Fruit fly (Drosophila melanogaster) whole organism, prepupa: ENCODE results near the gene CG13896.
A peak's percentile ranks its signal among the peaks of the same experiment; 100 is the strongest.

Experiments used
- CG10631 ChIP-seq: fragments of 200-800 bp; sonication (Bioruptor generic); optimal IDR thresholded peaks from 2 replicates; lab custom pipeline; 2016; ENCODE audit warnings: missing biosample characterization, missing genetic modification characterization
- CG10669 ChIP-seq: fragments of 200-800 bp; sonication (Bioruptor generic); optimal IDR thresholded peaks from 3 replicates; lab custom pipeline; 2018; ENCODE audit warnings: missing biosample characterization, mild to moderate bottlenecking, missing genetic modification characterization, moderate library complexity
- CG11294 ChIP-seq: fragments of 200-800 bp; sonication (Bioruptor generic); IDR thresholded peaks from 2 replicates; pipeline ENCODE4 v1.3.6; 2022; ENCODE audit warnings: missing biosample characterization, missing genetic modification characterization
- CG11762 ChIP-seq: fragments of 200-800 bp; sonication (Bioruptor generic); optimal IDR thresholded peaks from 3 replicates; lab custom pipeline; 2016; ENCODE audit warnings: missing biosample characterization, missing genetic modification characterization; ENCODE audit not compliant: insufficient read depth
- CG15336 ChIP-seq: fragments of 200-800 bp; sonication (Bioruptor generic); IDR thresholded peaks from 2 replicates; pipeline ENCODE4 v1.3.6; 2022; ENCODE audit warnings: missing biosample characterization, missing genetic modification characterization
- CG1621 ChIP-seq: fragments of 200-800 bp; sonication (Bioruptor generic); optimal IDR thresholded peaks from 3 replicates; lab custom pipeline; 2018; ENCODE audit warnings: missing biosample characterization, mild to moderate bottlenecking, missing genetic modification characterization
- CG16779 ChIP-seq: fragments of 200-800 bp; sonication (Bioruptor generic); optimal IDR thresholded peaks from 3 replicates; lab custom pipeline; 2017; ENCODE audit warnings: missing biosample characterization, mild to moderate bottlenecking, missing genetic modification characterization
- CG31627 ChIP-seq: fragments of 200-800 bp; sonication (Bioruptor generic); optimal IDR thresholded peaks from 3 replicates; lab custom pipeline; 2016; ENCODE audit warnings: missing biosample characterization, missing genetic modification characterization
- CG32006 ChIP-seq: fragments of 200-800 bp; sonication (Bioruptor generic); optimal IDR thresholded peaks from 3 replicates; lab custom pipeline; 2017; ENCODE audit warnings: missing biosample characterization, mild to moderate bottlenecking, missing genetic modification characterization
- CG34406 ChIP-seq: fragments of 200-800 bp; sonication (Bioruptor generic); optimal IDR thresholded peaks from 3 replicates; lab custom pipeline; 2016; ENCODE audit warnings: missing biosample characterization, missing genetic modification characterization
- CG3919 ChIP-seq: fragments of 200-800 bp; sonication (Bioruptor generic); optimal IDR thresholded peaks from 3 replicates; lab custom pipeline; 2016; ENCODE audit warnings: missing biosample characterization, missing genetic modification characterization
- CG4318 ChIP-seq: fragments of 200-800 bp; sonication (Bioruptor generic); optimal IDR thresholded peaks from 3 replicates; lab custom pipeline; 2017; ENCODE audit warnings: missing biosample characterization, mild to moderate bottlenecking, missing genetic modification characterization
- CG6163 ChIP-seq: fragments of 200-800 bp; sonication (Bioruptor generic); IDR thresholded peaks from 3 replicates; pipeline ENCODE4 v1.3.6; 2022; ENCODE audit warnings: missing biosample characterization, missing genetic modification characterization
- CG6792 ChIP-seq: fragments of 200-800 bp; sonication (Bioruptor generic); optimal IDR thresholded peaks from 3 replicates; lab custom pipeline; 2016; ENCODE audit warnings: missing biosample characterization, missing genetic modification characterization
- CG6854 ChIP-seq: fragments of 200-800 bp; sonication (Bioruptor generic); optimal IDR thresholded peaks from 2 replicates; lab custom pipeline; 2017; ENCODE audit warnings: missing biosample characterization, mild to moderate bottlenecking, missing genetic modification characterization
- CG7368 ChIP-seq: fragments of 200-800 bp; sonication (Bioruptor generic); optimal IDR thresholded peaks from 3 replicates; lab custom pipeline; 2016; ENCODE audit warnings: missing biosample characterization, missing genetic modification characterization
- CG8119 ChIP-seq: fragments of 200-800 bp; sonication (Bioruptor generic); IDR thresholded peaks from 3 replicates; pipeline ENCODE4 v1.3.6; 2022; ENCODE audit warnings: missing biosample characterization, missing genetic modification characterization
- CG8319 ChIP-seq: fragments of 200-800 bp; sonication (Bioruptor generic); optimal IDR thresholded peaks from 3 replicates; lab custom pipeline; 2016; ENCODE audit warnings: missing biosample characterization, missing genetic modification characterization
- CG8632 ChIP-seq: fragments of 200-800 bp; sonication (Bioruptor generic); optimal IDR thresholded peaks from 3 replicates; lab custom pipeline; 2016; ENCODE audit warnings: missing biosample characterization, missing genetic modification characterization
- CG9139 ChIP-seq: fragments of 200-800 bp; sonication (Bioruptor generic); optimal IDR thresholded peaks from 3 replicates; lab custom pipeline; 2017; ENCODE audit warnings: missing biosample characterization, mild to moderate bottlenecking, missing genetic modification characterization
- Eip75B ChIP-seq: fragments of 200-800 bp; sonication (Bioruptor generic); optimal IDR thresholded peaks from 3 replicates; lab custom pipeline; 2016; ENCODE audit warnings: missing biosample characterization, missing genetic modification characterization
- Eip78C ChIP-seq: fragments of 200-800 bp; sonication (Bioruptor generic); peaks from one replicate; lab custom pipeline; 2016; ENCODE audit warnings: missing biosample characterization, missing genetic modification characterization
- Eip93F ChIP-seq: fragments of 200-800 bp; sonication (Bioruptor generic); optimal IDR thresholded peaks from 2 replicates; lab custom pipeline; 2016; ENCODE audit warnings: missing biosample characterization, mild to moderate bottlenecking, missing genetic modification characterization
- Ets21C ChIP-seq: fragments of 200-800 bp; sonication (Bioruptor generic); optimal IDR thresholded peaks from 3 replicates; lab custom pipeline; 2016; ENCODE audit warnings: missing biosample characterization, missing genetic modification characterization
- Ets96B ChIP-seq: fragments of 200-800 bp; optimal IDR thresholded peaks from 2 replicates; lab custom pipeline; 2019; ENCODE audit warnings: missing biosample characterization, mild to moderate bottlenecking, missing genetic modification characterization, moderate library complexity
- Gug ChIP-seq: fragments of 200-800 bp; sonication (Bioruptor generic); IDR thresholded peaks from 2 replicates; pipeline ENCODE4 v1.3.6; 2022; ENCODE audit warnings: missing biosample characterization, missing genetic modification characterization
- Hr39 ChIP-seq: fragments of 200-800 bp; sonication (Bioruptor generic); optimal IDR thresholded peaks from 2 replicates; lab custom pipeline; 2016; ENCODE audit warnings: missing biosample characterization, missing genetic modification characterization
- Hr4 ChIP-seq: fragments of 200-800 bp; sonication (Bioruptor generic); optimal IDR thresholded peaks from 3 replicates; lab custom pipeline; 2016; ENCODE audit warnings: missing biosample characterization, missing genetic modification characterization
- Lpt ChIP-seq: fragments of 200-800 bp; sonication (Bioruptor generic); optimal IDR thresholded peaks from 3 replicates; lab custom pipeline; 2016; ENCODE audit warnings: missing biosample characterization, missing genetic modification characterization
- Met ChIP-seq: fragments of 200-800 bp; sonication (Bioruptor generic); optimal IDR thresholded peaks from 3 replicates; lab custom pipeline; 2016; ENCODE audit warnings: missing biosample characterization, missing genetic modification characterization
- OdsH ChIP-seq: fragments of 200-800 bp; sonication (Bioruptor generic); optimal IDR thresholded peaks from 3 replicates; lab custom pipeline; 2016; ENCODE audit warnings: missing biosample characterization, missing genetic modification characterization
- Sox14 ChIP-seq: fragments of 200-800 bp; sonication (Bioruptor generic); optimal IDR thresholded peaks from 3 replicates; lab custom pipeline; 2016; ENCODE audit warnings: missing biosample characterization, missing genetic modification characterization
- Sox15 ChIP-seq: fragments of 200-800 bp; sonication (Bioruptor generic); optimal IDR thresholded peaks from 3 replicates; lab custom pipeline; 2016; ENCODE audit warnings: missing biosample characterization, missing genetic modification characterization
- cyc ChIP-seq: fragments of 200-800 bp; sonication (Bioruptor generic); optimal IDR thresholded peaks from 3 replicates; lab custom pipeline; 2016; ENCODE audit warnings: missing biosample characterization, missing genetic modification characterization
- dac ChIP-seq: fragments of 200-800 bp; sonication (Bioruptor generic); optimal IDR thresholded peaks from 2 replicates; lab custom pipeline; 2017; ENCODE audit warnings: missing biosample characterization, mild to moderate bottlenecking, missing genetic modification characterization
- dsx ChIP-seq: fragments of 200-800 bp; optimal IDR thresholded peaks from 3 replicates; lab custom pipeline; 2019; ENCODE audit warnings: missing biosample characterization, mild to moderate bottlenecking, missing genetic modification characterization, moderate library complexity; ENCODE audit not compliant: poor library complexity, severe bottlenecking
- eg ChIP-seq: fragments of 200-800 bp; sonication (Bioruptor generic); IDR thresholded peaks from 3 replicates; pipeline ENCODE4 v1.3.6; 2022; ENCODE audit warnings: missing biosample characterization, missing genetic modification characterization
- esn ChIP-seq: fragments of 200-800 bp; sonication (Bioruptor generic); optimal IDR thresholded peaks from 2 replicates; lab custom pipeline; 2016; ENCODE audit warnings: missing biosample characterization, mild to moderate bottlenecking, missing genetic modification characterization, moderate library complexity
- fd59A ChIP-seq: fragments of 200-800 bp; sonication (Bioruptor generic); optimal IDR thresholded peaks from 2 replicates; lab custom pipeline; 2017; ENCODE audit warnings: missing biosample characterization, mild to moderate bottlenecking, missing genetic modification characterization, missing genetic modification reagents
- fd85E ChIP-seq: fragments of 200-800 bp; sonication (Bioruptor generic); optimal IDR thresholded peaks from 3 replicates; lab custom pipeline; 2016; ENCODE audit warnings: missing biosample characterization, missing genetic modification characterization
- fkh ChIP-seq: fragments of 200-800 bp; sonication (Bioruptor generic); optimal IDR thresholded peaks from 3 replicates; lab custom pipeline; 2017; ENCODE audit warnings: missing biosample characterization, mild to moderate bottlenecking, missing genetic modification characterization, moderate library complexity
- pdm3 ChIP-seq: fragments of 200-800 bp; sonication (Bioruptor generic); optimal IDR thresholded peaks from 3 replicates; lab custom pipeline; 2016; ENCODE audit warnings: missing biosample characterization, missing genetic modification characterization
- spab ChIP-seq: fragments of 200-800 bp; sonication (Bioruptor generic); optimal IDR thresholded peaks from 2 replicates; lab custom pipeline; 2017; ENCODE audit warnings: missing biosample characterization, mild to moderate bottlenecking, missing genetic modification characterization, missing genetic modification reagents
- ss ChIP-seq, 2 experiments: fragments of 200-800 bp; sonication (Bioruptor generic); optimal IDR thresholded peaks; 2 replicates in 1 of 2; 3 replicates in 1 of 2; lab custom pipeline; 2017 to 2018; ENCODE audit warnings: mild to moderate bottlenecking in 2 of 2, missing biosample characterization in 2 of 2, missing genetic modification characterization in 2 of 2, moderate library complexity in 1 of 2
- svp ChIP-seq: fragments of 200-800 bp; sonication (Bioruptor generic); peaks from one replicate; lab custom pipeline; 2016; ENCODE audit warnings: missing biosample characterization, missing genetic modification characterization
- topi ChIP-seq: fragments of 200-800 bp; sonication (Bioruptor generic); optimal IDR thresholded peaks from 3 replicates; lab custom pipeline; 2016; ENCODE audit warnings: missing biosample characterization, missing genetic modification characterization
- vri ChIP-seq: fragments of 200-800 bp; sonication (Bioruptor generic); optimal IDR thresholded peaks from 3 replicates; lab custom pipeline; 2016; ENCODE audit warnings: missing biosample characterization, mild to moderate bottlenecking, missing genetic modification characterization

Gene CG13896

DNA sequence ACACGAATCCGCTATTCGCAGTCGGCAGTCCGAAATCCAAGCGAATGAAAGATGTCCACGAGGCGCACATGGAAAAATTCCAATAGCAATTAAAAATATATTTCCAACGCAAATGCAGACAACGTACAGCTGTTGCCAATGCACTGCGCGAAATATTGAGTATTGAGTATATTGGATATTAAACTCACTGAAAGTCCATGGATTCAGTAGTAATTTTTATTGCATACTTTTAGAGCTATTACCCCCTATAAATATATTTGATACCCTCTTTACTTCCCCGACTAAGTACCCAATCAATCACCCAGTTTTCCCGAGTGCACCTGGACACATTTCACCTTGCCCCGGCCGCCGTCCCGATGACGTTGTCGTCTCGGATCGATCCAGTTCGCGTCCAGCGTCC lies 30.0 kb upstream of the CG13896 start (continued):
- TF ChIP-seq CG6854 (GFP tag; lab: Kevin White, UChicago), result no peak
- peak; percentile 75 for TF ChIP-seq CG3919
- TF ChIP-seq CG4318 (GFP tag; lab: Kevin White, UChicago), result peak; percentile 88
- TF ChIP-seq vri (GFP tag; lab: Kevin White, UChicago), result no peak
- no peak for TF ChIP-seq CG8319 (GFP tag; lab: Kevin White, UChicago)
- TF ChIP-seq fd85E (GFP tag; lab: Kevin White, UChicago), result no peak
- TF ChIP-seq spab, result peak; percentile 7
- peak; percentile 65; the same call in 1 of the 2 replicates for TF ChIP-seq CG11294 (GFP tag; lab: Robert Waterston, UW)
- peak; percentile 51 for TF ChIP-seq CG10631
- peak; percentile 17 for TF ChIP-seq CG7368 (GFP tag; lab: Kevin White, UChicago)
- TF ChIP-seq dsx (GFP tag; lab: Kevin White, UChicago), result no peak

DNA sequence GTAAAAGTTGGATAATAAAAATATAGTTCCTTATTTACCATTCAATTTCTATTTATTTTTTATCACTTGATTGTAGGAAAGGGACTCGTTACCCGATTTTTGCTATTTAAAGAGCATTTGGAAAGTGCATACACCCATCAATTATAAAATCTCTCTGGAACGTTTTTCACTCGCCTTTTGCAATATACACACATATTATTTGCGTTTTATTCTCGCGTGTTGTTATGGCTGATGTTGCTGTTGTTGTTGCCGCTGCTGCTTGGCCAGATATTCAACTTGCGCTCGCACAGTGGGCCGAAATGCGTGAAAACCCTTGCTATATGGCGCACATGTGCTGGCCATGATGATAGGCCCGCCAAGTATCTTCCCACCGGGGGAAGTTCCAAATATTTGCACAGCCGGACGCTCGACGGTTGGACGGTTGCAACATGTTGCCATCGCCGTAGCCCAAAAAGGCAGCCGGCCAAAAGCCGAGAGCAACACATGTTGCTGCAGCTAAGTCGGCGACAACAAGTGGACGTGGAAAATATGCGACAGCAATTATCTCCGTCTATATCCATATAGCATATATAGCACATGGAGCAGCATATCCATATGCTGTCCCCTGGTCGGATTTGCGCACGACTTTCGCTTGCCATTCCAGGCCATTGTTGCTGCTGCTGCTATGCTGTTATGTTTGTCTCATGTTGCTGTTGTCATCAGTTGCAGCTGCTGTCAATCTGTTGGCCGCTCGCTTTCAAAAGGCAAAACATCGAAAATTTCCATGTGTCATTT lies 27.9 kb upstream of the CG13896 start:
- TF ChIP-seq Hr4 (GFP tag; lab: Kevin White, UChicago) (peak; percentile 30), CG10631 (peak; percentile 35), dsx (GFP tag; lab: Kevin White, UChicago) (no peak), Ets21C (GFP tag; lab: Kevin White, UChicago) (peak; percentile 23), CG9139 (GFP tag; lab: Kevin White, UChicago) (no peak), spab (peak; percentile 19), CG8119 (GFP tag; lab: Robert Waterston, UW) (no peak), CG10669 (GFP tag; lab: Kevin White, UChicago) (peak; percentile 27), CG8632 (no peak), CG6163 (peak; percentile 63), fd85E (GFP tag; lab: Kevin White, UChicago) (no peak), CG31627 (peak; percentile 24), Eip75B (GFP tag; lab: Kevin White, UChicago) (no peak), esn (GFP tag; lab: Kevin White, UChicago) (no peak), Sox15 (GFP tag; lab: Kevin White, UChicago) (no peak), fkh (GFP tag; lab: Kevin White, UChicago) (peak; percentile 47), CG32006 (GFP tag; lab: Kevin White, UChicago) (peak; percentile 55), dac (GFP tag; lab: Kevin White, UChicago) (peak; percentile 18), topi (GFP tag; lab: Kevin White, UChicago) (no peak), Hr39 (GFP tag; lab: Kevin White, UChicago) (peak; percentile 32), ss (GFP tag; optimal IDR thresholded peaks at IDR 0.05; lab: Kevin White, UChicago) (peak in 1 of 2 experiments; percentile 29), CG1621 (tag; lab: Kevin White, UChicago) (peak; percentile 54), vri (GFP tag; lab: Kevin White, UChicago) (peak; percentile 26), CG11294 (GFP tag; lab: Robert Waterston, UW) (no peak), CG15336 (GFP tag; lab: Robert Waterston, UW) (no peak), Lpt (no peak), CG34406 (GFP tag; lab: Kevin White, UChicago) (no peak), CG11762 (GFP tag; lab: Kevin White, UChicago) (no peak), CG7368 (GFP tag; lab: Kevin White, UChicago) (peak; percentile 31), Gug (GFP tag; lab: Robert Waterston, UW) (no peak; the same call in 1 of the 2 replicates), Ets96B (peak; percentile 4), pdm3 (peak; percentile 26), cyc (no peak), Met (GFP tag; lab: Kevin White, UChicago) (peak; percentile 42), CG16779 (tag; lab: Kevin White, UChicago) (no peak), OdsH (no peak), Sox14 (GFP tag; lab: Kevin White, UChicago) (peak; percentile 12), Eip78C (GFP tag; lab: Kevin White, UChicago) (peak; percentile 87), eg (GFP tag; lab: Robert Waterston, UW) (peak; percentile 38; the same call in 2 of the 3 replicates), CG3919 (peak; percentile 38), CG6792 (GFP tag; lab: Kevin White, UChicago) (no peak), fd59A (GFP tag; lab: Kevin White, UChicago) (peak; percentile 13), svp (GFP tag; lab: Kevin White, UChicago) (peak; percentile 82), CG8319 (GFP tag; lab: Kevin White, UChicago) (no peak), Eip93F (GFP tag; lab: Kevin White, UChicago) (no peak)
